Fruit fly (Drosophila melanogaster): Measurements from ENCODE around the gene CG8003.

CG8003 gene

dm6 chr3L:10664511-10665062 lies 3.3 kb downstream of the CG8003 start, which contains the start of gene simj:
simj (plus strand) TSS chr3L:10664739.
- TF ChIP-seq h (optimal IDR thresholded peaks at IDR 0.05) (no peak), insv (optimal IDR thresholded peaks at IDR 0.05) (no peak), ttk (optimal IDR thresholded peaks at IDR 0.05) (no peak), psq (optimal IDR thresholded peaks at IDR 0.05) (no peak), Myc (optimal IDR thresholded peaks at IDR 0.05) (no peak), Sin3A (optimal IDR thresholded peaks at IDR 0.05) (no peak)

DNA sequence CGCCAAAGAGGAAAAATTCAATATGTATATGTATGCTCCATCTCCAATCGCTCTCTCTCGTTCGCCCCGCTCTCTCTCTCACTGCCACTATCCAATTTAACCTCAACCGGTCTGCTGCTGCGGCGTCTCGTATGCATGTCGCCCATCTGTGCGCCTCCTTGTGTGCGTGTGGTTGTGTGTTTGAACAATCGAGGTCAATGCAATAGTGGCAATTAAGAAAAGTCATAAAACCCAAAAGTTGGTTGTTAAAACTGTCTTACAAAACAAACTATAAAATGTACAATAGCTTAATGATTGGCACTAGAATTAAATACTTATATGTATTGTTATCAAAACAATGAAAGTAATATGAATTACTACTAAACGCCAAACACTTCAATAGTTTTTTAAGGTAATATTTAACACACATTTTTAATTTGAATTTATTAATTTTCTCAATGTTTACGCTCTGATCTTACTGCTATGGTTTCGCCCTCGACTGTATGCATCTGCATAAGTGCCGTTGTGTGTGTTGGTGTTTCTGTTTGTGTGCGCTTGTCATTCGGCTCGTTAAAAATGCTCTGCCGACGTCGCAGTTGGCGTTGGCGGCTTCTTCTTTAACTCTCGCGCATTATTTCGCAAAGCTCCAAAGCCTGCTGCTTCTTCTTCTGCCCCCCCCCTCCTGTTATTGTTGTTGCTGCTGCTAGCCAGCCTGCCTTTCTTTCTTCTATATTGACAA lies 4.3 kb downstream of the CG8003 start:
- TF ChIP-seq Myc (optimal IDR thresholded peaks at IDR 0.05) = no peak
- TF ChIP-seq insv (optimal IDR thresholded peaks at IDR 0.05) = no peak
- no peak for TF ChIP-seq h (optimal IDR thresholded peaks at IDR 0.05)
- no peak for TF ChIP-seq psq (optimal IDR thresholded peaks at IDR 0.05)
- no peak for TF ChIP-seq ttk (optimal IDR thresholded peaks at IDR 0.05)
- no peak for TF ChIP-seq Sin3A (optimal IDR thresholded peaks at IDR 0.05)

dm6 chr3L:10666511-10667003 lies 5.3 kb downstream of the CG8003 start:
- TF ChIP-seq insv (optimal IDR thresholded peaks at IDR 0.05) (no peak), h (optimal IDR thresholded peaks at IDR 0.05) (no peak), ttk (optimal IDR thresholded peaks at IDR 0.05) (no peak), Myc (optimal IDR thresholded peaks at IDR 0.05) (no peak), psq (optimal IDR thresholded peaks at IDR 0.05) (no peak), Sin3A (optimal IDR thresholded peaks at IDR 0.05) (no peak)

DNA sequence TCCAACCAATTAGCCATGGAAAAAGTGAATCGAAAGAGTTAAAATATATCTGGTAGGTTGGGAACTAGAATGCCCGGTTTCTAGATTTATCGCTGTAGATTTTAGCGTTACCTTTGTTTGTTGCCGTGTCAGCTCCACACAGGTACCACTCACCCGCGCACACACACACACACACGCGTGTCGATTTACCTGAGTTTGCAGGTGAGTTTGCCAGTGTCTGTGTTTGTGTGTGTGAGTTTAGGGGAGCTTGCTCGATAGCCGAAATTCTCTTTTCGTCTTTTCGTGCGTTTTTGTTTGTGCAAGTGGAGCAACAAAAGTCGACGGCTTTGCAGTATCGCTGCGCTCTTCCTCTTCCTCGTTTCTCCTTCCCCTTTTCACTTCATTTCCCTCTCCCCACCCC lies 6.1 kb downstream of the CG8003 start:
- no peak for TF ChIP-seq insv (optimal IDR thresholded peaks at IDR 0.05)
- no peak for TF ChIP-seq ttk (optimal IDR thresholded peaks at IDR 0.05)
- TF ChIP-seq Sin3A (optimal IDR thresholded peaks at IDR 0.05) = no peak
- no peak for TF ChIP-seq Myc (optimal IDR thresholded peaks at IDR 0.05)
- TF ChIP-seq h (optimal IDR thresholded peaks at IDR 0.05) = no peak
- no peak for TF ChIP-seq psq (optimal IDR thresholded peaks at IDR 0.05)

- TF ChIP-seq h (optimal IDR thresholded peaks at IDR 0.05) (no peak), Myc (optimal IDR thresholded peaks at IDR 0.05) (no peak), Sin3A (optimal IDR thresholded peaks at IDR 0.05) (no peak), psq (optimal IDR thresholded peaks at IDR 0.05) (no peak)
These were observed 8.5 kb downstream of the CG8003 start for dm6 chr3L:10669592-10670400.

- TF ChIP-seq Sin3A (optimal IDR thresholded peaks at IDR 0.05) (no peak), psq (optimal IDR thresholded peaks at IDR 0.05) (no peak), ttk (optimal IDR thresholded peaks at IDR 0.05) (no peak), Myc (optimal IDR thresholded peaks at IDR 0.05) (no peak), h (optimal IDR thresholded peaks at IDR 0.05) (no peak), insv (optimal IDR thresholded peaks at IDR 0.05) (no peak)
These were observed 11.3 kb downstream of the CG8003 start for dm6 chr3L:10672540-10672939.

DNA sequence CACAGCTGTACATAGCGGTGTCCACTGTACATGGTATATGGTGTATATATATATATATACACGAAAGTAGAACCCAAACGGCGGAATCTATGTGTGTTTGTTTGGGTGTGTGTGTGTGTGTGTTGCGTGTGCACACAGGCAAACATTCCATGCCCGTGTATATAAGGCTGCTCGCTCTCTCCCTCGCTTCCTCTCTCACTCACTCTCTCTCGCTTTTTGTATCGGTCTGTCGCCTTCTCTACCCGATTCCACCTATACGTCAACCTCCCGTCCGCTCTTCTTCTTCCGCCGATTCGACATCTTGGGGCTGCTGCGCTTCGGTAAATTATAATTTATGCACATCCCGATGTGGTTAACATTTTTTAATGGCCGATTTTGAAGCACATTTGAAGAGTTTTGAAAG lies 12.9 kb downstream of the CG8003 start:
- no peak for TF ChIP-seq insv (optimal IDR thresholded peaks at IDR 0.05)
- no peak for TF ChIP-seq ttk (optimal IDR thresholded peaks at IDR 0.05)
- TF ChIP-seq Sin3A (optimal IDR thresholded peaks at IDR 0.05) = no peak
- no peak for TF ChIP-seq psq (optimal IDR thresholded peaks at IDR 0.05)
- TF ChIP-seq Myc (optimal IDR thresholded peaks at IDR 0.05) = no peak
- TF ChIP-seq h (optimal IDR thresholded peaks at IDR 0.05) = no peak

DNA sequence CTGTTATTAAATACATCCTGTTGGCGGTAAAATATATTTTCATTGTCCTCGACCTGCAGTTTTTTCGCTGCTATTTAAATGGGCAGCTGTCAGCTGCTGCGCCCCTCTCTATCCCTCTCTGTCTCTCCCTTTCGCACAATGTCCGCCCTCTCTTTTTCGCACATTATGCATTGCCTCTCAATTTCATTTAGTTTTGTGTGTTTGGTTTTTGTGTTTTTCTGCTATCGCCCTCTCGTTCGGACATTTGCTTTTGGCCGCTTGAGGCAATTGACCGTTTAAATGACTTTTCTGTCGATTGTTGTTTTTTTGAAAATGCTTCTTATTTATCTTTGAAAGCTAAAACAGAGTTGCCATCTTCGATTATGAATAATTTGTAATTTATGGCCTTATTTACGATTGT lies 13.7 kb downstream of the CG8003 start:
- TF ChIP-seq insv (optimal IDR thresholded peaks at IDR 0.05) (no peak), ttk (optimal IDR thresholded peaks at IDR 0.05) (no peak), psq (optimal IDR thresholded peaks at IDR 0.05) (no peak), Sin3A (optimal IDR thresholded peaks at IDR 0.05) (no peak), h (optimal IDR thresholded peaks at IDR 0.05) (no peak), Myc (optimal IDR thresholded peaks at IDR 0.05) (no peak)

DNA sequence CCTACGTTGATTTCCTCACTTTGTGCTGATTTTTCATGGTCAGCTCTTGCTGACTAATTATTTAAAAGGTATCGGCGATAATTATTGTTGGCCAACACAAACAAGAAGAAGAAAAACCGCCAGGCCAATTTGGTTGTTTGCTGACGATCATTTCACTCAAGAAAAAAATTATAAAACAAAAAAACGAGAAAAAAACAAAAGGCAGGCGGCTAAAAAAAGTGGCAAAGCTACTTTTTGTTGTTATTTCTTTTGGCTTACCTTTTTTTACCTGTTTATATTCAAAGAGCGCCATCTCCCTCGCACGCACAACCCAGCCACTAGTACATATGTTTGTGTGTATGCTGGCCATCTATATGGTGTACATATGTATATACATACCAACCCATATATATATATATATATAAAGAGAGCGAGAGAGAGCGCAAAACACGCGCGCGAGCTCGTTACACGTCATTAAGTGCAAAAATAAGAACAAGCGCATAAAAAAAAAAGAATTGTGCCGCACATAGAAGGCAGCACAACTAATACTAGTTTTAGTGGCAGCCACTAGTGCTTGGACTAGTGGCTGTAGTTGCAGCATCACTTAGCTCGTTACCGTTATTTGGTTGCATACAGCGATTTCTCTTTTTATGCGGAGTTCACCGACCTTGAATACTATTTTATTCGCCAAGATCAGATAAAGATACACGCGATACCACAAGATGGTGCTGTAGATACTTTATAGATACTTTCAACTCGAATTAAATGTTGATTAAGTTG lies 14.5 kb downstream of the CG8003 start:
- TF ChIP-seq psq (optimal IDR thresholded peaks at IDR 0.05) (no peak), h (optimal IDR thresholded peaks at IDR 0.05) (no peak), ttk (optimal IDR thresholded peaks at IDR 0.05) (no peak), insv (optimal IDR thresholded peaks at IDR 0.05) (no peak), Sin3A (optimal IDR thresholded peaks at IDR 0.05) (no peak)

DNA sequence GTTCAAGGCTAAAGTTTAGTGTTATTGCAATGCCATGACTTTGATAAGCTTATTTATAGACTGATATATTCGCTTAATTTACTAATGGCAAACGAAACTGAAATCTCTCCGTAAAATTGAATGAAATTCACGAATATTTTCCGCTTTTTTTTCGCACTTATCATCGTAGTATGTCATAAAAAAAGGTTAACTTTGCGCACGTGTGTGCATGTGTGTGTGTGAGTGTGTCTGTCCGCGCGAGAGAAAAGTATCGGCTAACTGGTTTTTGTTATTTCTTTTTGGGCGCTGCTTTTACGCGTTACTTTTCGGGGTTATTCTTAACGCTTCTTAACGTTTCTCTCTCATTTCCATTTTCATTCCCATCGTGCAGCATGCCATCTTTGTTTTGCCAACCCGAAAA lies 16.5 kb downstream of the CG8003 start:
- no peak for TF ChIP-seq insv (optimal IDR thresholded peaks at IDR 0.05)
- TF ChIP-seq Myc (optimal IDR thresholded peaks at IDR 0.05) = no peak
- TF ChIP-seq ttk (optimal IDR thresholded peaks at IDR 0.05) = no peak
- TF ChIP-seq h (optimal IDR thresholded peaks at IDR 0.05) = no peak
- no peak for TF ChIP-seq Sin3A (optimal IDR thresholded peaks at IDR 0.05)
- no peak for TF ChIP-seq psq (optimal IDR thresholded peaks at IDR 0.05)

DNA sequence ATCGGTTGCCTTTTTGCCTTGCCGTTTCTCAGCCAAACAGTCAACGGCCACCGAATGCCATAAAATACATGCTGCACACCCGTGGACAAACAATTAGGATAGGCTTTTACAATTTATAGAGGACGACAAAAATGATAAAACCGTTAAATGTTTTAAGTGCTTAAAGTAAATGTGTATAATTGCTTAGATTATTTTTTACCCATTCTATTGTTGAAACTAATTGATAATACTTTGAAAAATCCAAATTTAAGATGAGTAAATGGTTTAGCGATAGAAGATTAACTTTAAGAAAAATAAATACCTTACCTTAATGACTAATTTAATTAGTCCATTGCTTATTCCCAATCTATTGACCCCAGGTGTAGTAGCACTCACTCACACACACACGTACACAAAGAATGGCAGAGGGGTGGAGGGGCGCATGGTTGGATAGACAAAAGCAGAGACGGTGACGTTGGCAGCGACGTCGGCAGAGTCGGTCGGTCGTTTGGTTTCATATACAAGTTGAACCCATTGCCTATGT lies 17.3 kb downstream of the CG8003 start:
- no peak for TF ChIP-seq Myc (optimal IDR thresholded peaks at IDR 0.05)
- TF ChIP-seq h (optimal IDR thresholded peaks at IDR 0.05) = no peak
- no peak for TF ChIP-seq insv (optimal IDR thresholded peaks at IDR 0.05)
- TF ChIP-seq ttk (optimal IDR thresholded peaks at IDR 0.05) = no peak
- no peak for TF ChIP-seq Sin3A (optimal IDR thresholded peaks at IDR 0.05)
- TF ChIP-seq psq (optimal IDR thresholded peaks at IDR 0.05) = no peak

Measured in Kc167 (cell line).